Fruit fly (Drosophila melanogaster) whole organism, pupa: ENCODE results near the gene CG10140.

ENCODE experiments used
- CG10348 ChIP-seq: fragments of 200-800 bp; sonication (Bioruptor generic); IDR thresholded peaks from 2 replicates; pipeline ENCODE4 v1.3.6; 2022; ENCODE audit warnings: missing biosample characterization, missing genetic modification characterization
- CG12605 ChIP-seq: fragments of 200-800 bp; sonication (Bioruptor generic); IDR thresholded peaks from 2 replicates; pipeline ENCODE4 v1.3.6; 2022; ENCODE audit warnings: missing biosample characterization, missing genetic modification characterization
- CG15710 ChIP-seq: fragments of 200-800 bp; sonication (Bioruptor generic); optimal IDR thresholded peaks from 2 replicates; lab custom pipeline; 2018; ENCODE audit warnings: missing biosample characterization, mild to moderate bottlenecking, missing genetic modification characterization, moderate library complexity
- CG9948 ChIP-seq: fragments of 200-800 bp; sonication (Bioruptor generic); optimal IDR thresholded peaks from 2 replicates; lab custom pipeline; 2018; ENCODE audit warnings: missing biosample characterization, mild to moderate bottlenecking, missing genetic modification characterization, moderate library complexity
- D1 ChIP-seq: fragments of 200-800 bp; sonication (Bioruptor generic); optimal IDR thresholded peaks from 2 replicates; lab custom pipeline; 2018; ENCODE audit warnings: missing biosample characterization, mild to moderate bottlenecking, missing genetic modification characterization, moderate library complexity
- EcR ChIP-seq: fragments of 200-800 bp; sonication (Bioruptor generic); optimal IDR thresholded peaks from 3 replicates; lab custom pipeline; 2019; ENCODE audit warnings: missing biosample characterization, missing genetic modification characterization, mild to moderate bottlenecking, moderate library complexity, missing genetic modification reagents
- Ets98B ChIP-seq: fragments of 200-800 bp; sonication (Bioruptor generic); IDR thresholded peaks from 2 replicates; pipeline ENCODE4 v1.3.6; 2022; ENCODE audit warnings: missing biosample characterization, missing genetic modification characterization
- Pif1A ChIP-seq: fragments of 200-800 bp; sonication (Bioruptor generic); optimal IDR thresholded peaks from 3 replicates; lab custom pipeline; 2016; ENCODE audit warnings: missing biosample characterization, missing genetic modification characterization
- Snoo ChIP-seq: fragments of 200-800 bp; sonication (Bioruptor generic); optimal IDR thresholded peaks from 3 replicates; lab custom pipeline; 2017; ENCODE audit warnings: missing biosample characterization, mild to moderate bottlenecking, missing genetic modification characterization, inconsistent platforms
- fd96Ca ChIP-seq: fragments of 200-800 bp; sonication (Bioruptor generic); IDR thresholded peaks from 3 replicates; pipeline ENCODE4 v1.3.6; 2022; ENCODE audit warnings: missing biosample characterization, missing genetic modification characterization

- TF ChIP-seq Ets98B (GFP tag; lab: Robert Waterston, UW) = no peak
- no peak for TF ChIP-seq CG9948
- no peak for TF ChIP-seq EcR (GFP tag; lab: Kevin White, UChicago)
- TF ChIP-seq Snoo (tag; lab: Kevin White, UChicago) = no peak
- peak; percentile 8 for TF ChIP-seq CG15710 (tag; lab: Kevin White, UChicago)
- TF ChIP-seq fd96Ca = no peak
- no peak for TF ChIP-seq CG10348
- no peak for TF ChIP-seq D1 (tag; lab: Kevin White, UChicago)
- no peak for TF ChIP-seq Pif1A (GFP tag; lab: Kevin White, UChicago)
- no peak for TF ChIP-seq CG12605
Measured at dm6 chr3L:13412200-13412885, 27.9 kb downstream of the CG10140 start, which contains the start of the genes CG10222 and flr.
